Worm (Caenorhabditis elegans) whole organism, L1 larva: ENCODE results near the gene Y116A8C.49.

ENCODE experiments used
- nhr-28 ChIP-seq: fragments of 150-350 bp; optimal IDR thresholded peaks from 2 replicates; lab custom pipeline; 2014; ENCODE audit warnings: missing biosample characterization, missing genetic modification characterization
- nhr-90 ChIP-seq: sonication (generic microtip); optimal IDR thresholded peaks from 2 replicates; lab custom pipeline; 2016; ENCODE audit warnings: mild to moderate bottlenecking, missing genetic modification characterization, missing compliant biosample characterization; ENCODE audit not compliant: poor library complexity

DNA sequence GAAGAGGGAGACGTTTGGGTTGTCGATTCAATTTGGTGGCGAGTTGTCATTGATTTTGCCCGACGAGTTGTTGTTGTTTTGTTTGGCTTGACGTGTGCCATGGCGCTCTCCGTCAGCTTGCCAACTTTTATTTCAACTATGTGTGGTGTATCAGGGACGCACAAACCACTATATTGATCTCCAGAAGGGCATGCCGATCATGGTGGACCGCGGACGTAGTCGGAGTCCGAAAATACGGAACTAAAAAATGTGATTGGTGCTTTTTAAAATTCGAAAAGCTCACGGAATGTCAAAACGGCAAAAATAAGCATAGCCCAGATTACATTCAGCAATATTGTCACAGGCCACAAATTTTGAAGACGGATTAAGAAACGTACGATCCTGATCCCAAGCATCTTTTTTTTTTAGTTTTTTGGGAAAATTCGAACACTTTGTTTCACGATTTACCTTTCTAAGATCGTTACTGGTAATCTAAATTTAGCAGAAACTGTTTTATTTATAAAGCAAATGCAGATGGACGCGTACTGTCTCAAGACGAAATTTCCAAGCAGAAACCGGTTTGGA lies 11.7 kb downstream of the Y116A8C.49 start, which contains the start of the genes Y116A8C.470 and Y116A8C.463:
- TF ChIP-seq nhr-90 (tag; lab: Kevin White, UChicago) (no peak), nhr-28 (tag; lab: Kevin White, UChicago) (no peak)
